Worm (Caenorhabditis elegans): ENCODE data around the gene EGAP1.1.

EGAP1.1 gene

ce11 chrIII:5900709-5901108, 36.3 kb downstream of the EGAP1.1 start:
- no peak for TF ChIP-seq unc-62 (GFP tag; optimal IDR thresholded peaks at IDR 0.05)

- no peak for TF ChIP-seq unc-62 (GFP tag; optimal IDR thresholded peaks at IDR 0.05)
Observed at ce11 chrIII:5898631-5899030, 38.4 kb downstream of the EGAP1.1 start.

DNA sequence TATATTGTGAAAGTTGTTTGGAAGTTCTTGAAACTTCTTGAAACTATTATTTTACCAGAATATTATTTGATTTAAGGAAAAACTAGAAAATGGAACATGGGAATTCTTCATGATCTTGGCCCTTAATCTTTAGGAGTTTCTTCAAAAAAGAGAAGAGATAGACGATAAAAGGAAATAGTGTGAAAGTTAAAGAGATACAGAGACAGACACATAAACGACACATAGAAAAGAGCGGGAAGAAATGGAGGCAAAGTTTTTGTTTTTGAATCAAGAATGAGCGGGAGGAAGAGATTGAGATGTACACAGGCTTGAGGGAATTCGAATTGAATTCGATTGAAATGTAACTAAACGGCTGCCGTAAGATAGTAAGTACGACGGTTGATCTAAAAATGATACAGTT, 39.6 kb downstream of the EGAP1.1 start:
- no peak for TF ChIP-seq unc-62 (GFP tag; optimal IDR thresholded peaks at IDR 0.05)

ce11 chrIII:5895913-5896312, 41.1 kb downstream of the EGAP1.1 start, which contains the start of gene pxl-1:
pxl-1 (minus strand) TSS chrIII:5896013.
- TF ChIP-seq unc-62 (GFP tag; optimal IDR thresholded peaks at IDR 0.05) = no peak

ce11 chrIII:5892909-5893308, 44.1 kb downstream of the EGAP1.1 start:
- TF ChIP-seq unc-62 (GFP tag; optimal IDR thresholded peaks at IDR 0.05) = no peak

- TF ChIP-seq unc-62 (GFP tag; optimal IDR thresholded peaks at IDR 0.05) = no peak
Observed at ce11 chrIII:5888675-5889074, 48.3 kb downstream of the EGAP1.1 start, which contains the start of gene C28H8.8. C28H8.8 (minus strand) TSS chrIII:5888775.

DNA sequence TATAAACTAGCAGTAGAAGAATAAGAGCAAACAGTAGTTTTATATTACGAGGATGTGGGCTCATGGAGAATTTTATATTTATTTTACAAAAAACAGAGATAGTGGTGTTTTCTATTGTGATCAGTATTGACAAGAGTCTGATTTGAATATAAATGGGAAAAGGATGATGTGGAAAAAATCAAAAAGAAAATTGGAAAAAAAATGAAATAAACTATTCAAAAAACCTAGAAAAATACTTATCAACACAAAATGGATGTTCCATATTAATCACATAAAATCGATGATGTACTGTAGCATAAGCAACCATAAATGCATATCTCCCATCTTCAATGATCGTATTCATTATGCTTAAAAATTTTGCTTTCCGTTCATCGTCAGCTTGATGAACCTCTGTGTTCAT, 50.1 kb downstream of the EGAP1.1 start, which contains the start of gene C28H8.7:
C28H8.7 (minus strand) TSS at position 101 of the 400 bp plus-strand sequence.
- no peak for TF ChIP-seq unc-62 (GFP tag; optimal IDR thresholded peaks at IDR 0.05)

Data from whole organism, dauer.